Worm (Caenorhabditis elegans) whole organism, midembryonic: ENCODE measurements around the gene C31B8.12.

Source experiments
- T22C8.4 ChIP-seq: fragments of 200-800 bp; sonication (Bioruptor generic); IDR thresholded peaks from 2 replicates; pipeline ENCODE4 v1.3.6; 2022; ENCODE audit warnings: missing genetic modification characterization, missing compliant biosample characterization
- cog-1 ChIP-seq: sonication (generic microtip); optimal IDR thresholded peaks from 2 replicates; lab custom pipeline; 2016; ENCODE audit warnings: missing genetic modification characterization, missing compliant biosample characterization
- flt-1 ChIP-seq: fragments of 200-800 bp; sonication (Bioruptor generic); IDR thresholded peaks from 2 replicates; pipeline ENCODE4 v1.3.6; 2022; ENCODE audit warnings: missing genetic modification characterization, missing compliant biosample characterization
- klf-2 ChIP-seq: fragments of 200-800 bp; sonication (Bioruptor generic); conservative IDR thresholded peaks from 2 replicates; pipeline ENCODE4 v1.3.6; 2022; ENCODE audit warnings: missing genetic modification reagents, missing genetic modification characterization, missing compliant biosample characterization
- med-1 ChIP-seq: sonication (generic microtip); optimal IDR thresholded peaks from 2 replicates; lab custom pipeline; 2017; ENCODE audit warnings: missing genetic modification characterization, mild to moderate bottlenecking, missing compliant biosample characterization, antibody characterized with exemption, missing genetic modification reagents; ENCODE audit not compliant: insufficient read depth
- ref-1 ChIP-seq: fragments of 200-800 bp; sonication (Bioruptor generic); conservative IDR thresholded peaks from 2 replicates; pipeline ENCODE4 v1.3.6; 2022; ENCODE audit warnings: missing genetic modification reagents, missing genetic modification characterization, missing compliant biosample characterization
- tab-1 ChIP-seq: fragments of 200-800 bp; sonication (Bioruptor generic); IDR thresholded peaks from 2 replicates; pipeline ENCODE4 v1.3.6; 2022; ENCODE audit warnings: missing genetic modification characterization, missing compliant biosample characterization
- ztf-23 ChIP-seq: fragments of 200-800 bp; sonication (Bioruptor generic); IDR thresholded peaks from 2 replicates; pipeline ENCODE4 v1.3.6; 2022; ENCODE audit warnings: missing genetic modification reagents, missing genetic modification characterization, missing compliant biosample characterization
- ztf-29 ChIP-seq: fragments of 200-800 bp; sonication (Bioruptor generic); IDR thresholded peaks from 2 replicates; pipeline ENCODE4 v1.3.6; 2022; ENCODE audit warnings: missing genetic modification reagents, missing genetic modification characterization, missing compliant biosample characterization

DNA sequence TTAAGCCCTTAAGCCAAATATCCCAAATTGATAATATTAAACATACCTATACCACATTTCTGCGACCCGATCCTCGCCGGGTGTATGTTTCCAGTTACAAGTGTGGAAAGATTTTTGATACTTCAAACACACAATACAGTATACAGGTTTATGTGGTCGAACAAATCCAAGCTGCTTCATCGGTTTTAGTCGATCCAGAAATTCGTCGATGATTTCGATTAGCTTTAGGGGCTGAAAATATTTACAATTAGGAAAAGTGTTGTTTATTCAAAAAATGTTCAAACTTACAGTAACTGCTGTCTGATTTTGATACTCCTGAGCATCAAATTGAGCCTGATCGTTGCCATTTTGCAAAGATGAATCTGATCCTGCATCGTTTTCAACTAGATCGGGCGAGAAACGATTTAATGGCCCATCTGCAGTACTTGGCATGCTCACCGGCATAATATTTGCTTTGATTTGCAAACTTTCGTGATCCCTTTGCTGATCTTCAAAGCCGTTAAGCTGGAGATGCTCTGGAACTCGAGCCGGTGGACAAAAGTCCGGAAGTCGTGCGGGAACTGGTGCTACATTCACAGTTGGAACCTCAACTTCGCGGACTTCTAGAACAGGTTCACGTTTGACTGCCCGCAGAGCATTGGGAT, 51.1 kb downstream of the C31B8.12 start:
- TF ChIP-seq tab-1 (GFP tag; lab: Robert Waterston, UW) (no peak), T22C8.4 (GFP tag; lab: Robert Waterston, UW) (no peak), med-1 (no peak), klf-2 (GFP tag; lab: Robert Waterston, UW) (no peak), ztf-23 (no peak), ztf-29 (no peak), cog-1 (no peak), flt-1 (GFP tag; lab: Robert Waterston, UW) (no peak), ref-1 (GFP tag; lab: Robert Waterston, UW) (no peak)
